Worm (Caenorhabditis elegans) whole organism, early embryonic: ENCODE data around the gene ipla-3.

Source experiments
- B0310.2 ChIP-seq: sonication (generic microtip); optimal IDR thresholded peaks from 2 replicates; lab custom pipeline; 2016; ENCODE audit warnings: mild to moderate bottlenecking, missing genetic modification characterization, missing compliant biosample characterization
- F13C5.2 ChIP-seq: sonication (generic microtip); optimal IDR thresholded peaks from 2 replicates; lab custom pipeline; 2017; ENCODE audit warnings: mild to moderate bottlenecking, missing genetic modification characterization, inconsistent platforms, missing compliant biosample characterization
- aly-1 ChIP-seq: sonication (generic microtip); optimal IDR thresholded peaks from 2 replicates; lab custom pipeline; 2016; ENCODE audit warnings: missing genetic modification characterization, missing compliant biosample characterization
- ama-1 ChIP-seq: fragments of 150-350 bp; optimal IDR thresholded peaks from 2 replicates; lab custom pipeline; 2014
- ceh-13 ChIP-seq: fragments of 200-800 bp; sonication (Bioruptor generic); optimal IDR thresholded peaks from 2 replicates; lab custom pipeline; 2018; ENCODE audit warnings: mild to moderate bottlenecking, missing genetic modification characterization, missing compliant biosample characterization
- ets-7 ChIP-seq: sonication (generic microtip); optimal IDR thresholded peaks from 2 replicates; lab custom pipeline; 2016; ENCODE audit warnings: missing genotype, missing genetic modification characterization, missing compliant biosample characterization
- flt-1 ChIP-seq: fragments of 200-800 bp; sonication (Bioruptor generic); IDR thresholded peaks from 2 replicates; pipeline ENCODE4 v1.3.6; 2022; ENCODE audit warnings: missing genetic modification characterization, missing compliant biosample characterization
- hmg-4 ChIP-seq: fragments of 200-800 bp; sonication (Bioruptor generic); optimal IDR thresholded peaks from 2 replicates; lab custom pipeline; 2018; ENCODE audit warnings: mild to moderate bottlenecking, missing genetic modification characterization, missing compliant biosample characterization
- pes-1 ChIP-seq: fragments of 200-800 bp; sonication (Bioruptor generic); IDR thresholded peaks from 2 replicates; pipeline ENCODE4 v1.3.6; 2022; ENCODE audit warnings: missing genetic modification reagents, missing genetic modification characterization, missing compliant biosample characterization
- sea-1 ChIP-seq: fragments of 200-800 bp; sonication (Bioruptor generic); conservative IDR thresholded peaks from 2 replicates; pipeline ENCODE4 v1.3.6; 2022; ENCODE audit warnings: missing genetic modification characterization, missing compliant biosample characterization
- tbx-11 ChIP-seq: fragments of 200-800 bp; sonication (Bioruptor generic); IDR thresholded peaks from 2 replicates; pipeline ENCODE4 v1.3.6; 2022; ENCODE audit warnings: missing genetic modification characterization, missing compliant biosample characterization
- tbx-37 ChIP-seq: fragments of 200-800 bp; sonication (Bioruptor generic); conservative IDR thresholded peaks from 2 replicates; pipeline ENCODE4 v1.3.6; 2022; ENCODE audit warnings: missing genetic modification reagents, missing genetic modification characterization, missing compliant biosample characterization
- tra-4 ChIP-seq: sonication (generic microtip); optimal IDR thresholded peaks from 2 replicates; lab custom pipeline; 2017; ENCODE audit warnings: missing genetic modification characterization, missing compliant biosample characterization

DNA sequence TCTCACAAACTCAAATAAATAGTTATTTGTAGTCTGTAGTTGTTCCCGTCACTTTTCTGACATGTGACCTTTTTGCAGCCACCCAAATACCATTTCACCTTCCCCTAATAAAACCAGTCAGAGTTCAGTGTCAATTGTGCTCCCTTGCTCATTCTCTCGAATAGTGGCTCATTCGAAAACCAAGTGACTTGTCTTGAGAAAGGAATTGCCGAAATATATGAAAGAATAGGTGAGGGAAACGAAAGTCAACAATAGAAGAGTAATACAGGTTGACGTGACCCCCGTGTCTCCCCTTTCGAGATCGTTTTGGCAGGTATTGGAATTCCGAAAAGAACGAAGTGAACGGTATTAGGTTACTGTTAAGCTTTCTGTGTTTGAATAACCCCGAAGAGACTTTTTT lies 34.1 kb upstream of the ipla-3 start:
- no peak for TF ChIP-seq F13C5.2 (tag; lab: Kevin White, UChicago)
- TF ChIP-seq ama-1, result no peak
- TF ChIP-seq pes-1 (GFP tag; lab: Robert Waterston, UW), result no peak
- no peak for TF ChIP-seq ceh-13
- TF ChIP-seq ets-7 (tag; lab: Kevin White, UChicago), result no peak
- TF ChIP-seq tbx-11 (GFP tag; lab: Robert Waterston, UW), result no peak
- TF ChIP-seq flt-1 (GFP tag; lab: Robert Waterston, UW), result no peak
- no peak for TF ChIP-seq aly-1 (tag; lab: Kevin White, UChicago)
- no peak for TF ChIP-seq sea-1 (GFP tag; lab: Robert Waterston, UW)
- TF ChIP-seq hmg-4 (GFP tag; lab: Kevin White, UChicago), result no peak
- TF ChIP-seq tbx-37, result no peak
- TF ChIP-seq tra-4 (tag; lab: Kevin White, UChicago), result no peak
- no peak for TF ChIP-seq B0310.2 (tag; lab: Kevin White, UChicago)
